Worm (Caenorhabditis elegans) whole organism, L1 larva: ENCODE results near the gene nhr-164.

ENCODE experiments used
- C16A3.4 ChIP-seq: fragments of 150-350 bp; optimal IDR thresholded peaks from 2 replicates; lab custom pipeline; 2014; ENCODE audit warnings: missing biosample characterization, missing genetic modification characterization
- ama-1 ChIP-seq: fragments of 150-350 bp; optimal IDR thresholded peaks from 2 replicates; lab custom pipeline; 2014
- blmp-1 ChIP-seq: fragments of 150-350 bp; optimal IDR thresholded peaks from 2 replicates; lab custom pipeline; 2014; ENCODE audit warnings: missing biosample characterization, missing genetic modification characterization
- ceh-82 ChIP-seq, 3 experiments: fragments of 150-350 bp in 1 of 3; sonication (generic microtip) in 2 of 3; optimal IDR thresholded peaks; 2 replicates each; lab custom pipeline; 2014 to 2017; ENCODE audit warnings: missing biosample characterization in 3 of 3, missing genetic modification characterization in 3 of 3
- egl-27 ChIP-seq, 2 experiments: fragments of 150-350 bp in 1 of 2; sonication (generic microtip); optimal IDR thresholded peaks; 3 replicates each; lab custom pipeline; 2017 to 2018; ENCODE audit warnings: missing biosample characterization in 2 of 2, missing genetic modification characterization in 2 of 2, missing genetic modification reagents in 2 of 2
- elt-3 ChIP-seq, 6 experiments: fragments of 150-350 bp in 1 of 6; sonication (generic microtip); optimal IDR thresholded peaks; 2 replicates each; lab custom pipeline; 2017 to 2018; ENCODE audit warnings: missing biosample characterization in 6 of 6, missing genetic modification characterization in 6 of 6, inconsistent platforms in 1 of 6
- fkh-10 ChIP-seq: sonication (generic microtip); optimal IDR thresholded peaks from 2 replicates; lab custom pipeline; 2017; ENCODE audit warnings: missing biosample characterization, missing genetic modification reagents, missing genetic modification characterization
- mab-9 ChIP-seq: fragments of 200-800 bp; sonication (Bioruptor generic); IDR thresholded peaks from 2 replicates; pipeline ENCODE4 v1.3.6; 2022; ENCODE audit warnings: missing genetic modification reagents, missing genetic modification characterization, missing compliant biosample characterization
- mep-1 ChIP-seq: fragments of 150-350 bp; optimal IDR thresholded peaks from 2 replicates; lab custom pipeline; 2014; ENCODE audit warnings: missing biosample characterization, missing genetic modification characterization
- nhr-84 ChIP-seq: sonication (generic microtip); optimal IDR thresholded peaks from 2 replicates; lab custom pipeline; 2017; ENCODE audit warnings: missing biosample characterization, missing genetic modification characterization
- pqm-1 ChIP-seq: sonication (generic microtip); optimal IDR thresholded peaks from 3 replicates; lab custom pipeline; 2017; ENCODE audit warnings: missing biosample characterization, missing genetic modification characterization
- unc-86 ChIP-seq: sonication (generic microtip); optimal IDR thresholded peaks from 2 replicates; lab custom pipeline; 2016; ENCODE audit warnings: missing genetic modification characterization, missing compliant biosample characterization

- TF ChIP-seq fkh-10 (GFP tag; lab: Kevin White, UChicago) (no peak), blmp-1 (tag; lab: Kevin White, UChicago) (no peak), unc-86 (tag; lab: Kevin White, UChicago) (no peak), elt-3 (tag; optimal IDR thresholded peaks at IDR 0.05; lab: Kevin White, UChicago) (no peak), mep-1 (tag; lab: Kevin White, UChicago) (no peak), pqm-1 (tag; lab: Kevin White, UChicago) (no peak), nhr-84 (tag; lab: Kevin White, UChicago) (no peak), egl-27 (tag; optimal IDR thresholded peaks at IDR 0.05; lab: Kevin White, UChicago) (no peak), ama-1 (lab: Kevin White, UChicago) (no peak), ceh-82 (tag; optimal IDR thresholded peaks at IDR 0.05; lab: Kevin White, UChicago) (no peak), mab-9 (GFP tag; lab: Robert Waterston, UW) (no peak), C16A3.4 (tag; lab: Kevin White, UChicago) (no peak)
These were observed 43.6 kb downstream of the nhr-164 start for ce11 chrV:15191971-15192370.
